Fruit fly (Drosophila melanogaster) whole organism, wandering third instar larva: ENCODE results near the gene Tango1.

Experiments
- CG32264 ChIP-seq: fragments of 200-800 bp; sonication (Bioruptor generic); optimal IDR thresholded peaks from 2 replicates; lab custom pipeline; 2016; ENCODE audit warnings: missing biosample characterization, missing genetic modification characterization
- CG9705 ChIP-seq: fragments of 200-800 bp; sonication (Bioruptor generic); optimal IDR thresholded peaks from 2 replicates; lab custom pipeline; 2018; ENCODE audit warnings: missing biosample characterization, mild to moderate bottlenecking, missing genetic modification characterization
- CrebA ChIP-seq: fragments of 200-800 bp; sonication (Bioruptor generic); optimal IDR thresholded peaks from 2 replicates; lab custom pipeline; 2016; ENCODE audit warnings: missing biosample characterization, mild to moderate bottlenecking, missing genetic modification characterization, borderline replicate concordance
- Dfd ChIP-seq: fragments of >200 bp; optimal IDR thresholded peaks from 2 replicates; lab custom pipeline; 2017; ENCODE audit warnings: missing biosample characterization, missing genetic modification characterization
- Dif ChIP-seq: fragments of 200-275, 200-300 bp; sonication (Bioruptor generic); optimal IDR thresholded peaks from 2 replicates; lab custom pipeline; 2018; ENCODE audit warnings: missing biosample characterization, missing genetic modification characterization; ENCODE audit not compliant: partially characterized antibody
- HLH106 ChIP-seq: fragments of 200-800 bp; optimal IDR thresholded peaks from 3 replicates; lab custom pipeline; 2019; ENCODE audit warnings: missing biosample characterization, mild to moderate bottlenecking, missing genetic modification characterization, moderate library complexity
- Hnf4 ChIP-seq: fragments of 200-800 bp; sonication (Bioruptor generic); optimal IDR thresholded peaks from 2 replicates; lab custom pipeline; 2016; ENCODE audit warnings: missing biosample characterization, mild to moderate bottlenecking, missing genetic modification characterization
- Hr78 ChIP-seq: fragments of >200 bp; optimal IDR thresholded peaks from 2 replicates; lab custom pipeline; 2017; ENCODE audit warnings: missing biosample characterization, missing genetic modification characterization
- Jra ChIP-seq: sonication (Bioruptor generic); optimal IDR thresholded peaks from 2 replicates; lab custom pipeline; 2016; ENCODE audit warnings: missing biosample characterization, missing genetic modification characterization
- Myc ChIP-seq: fragments of >200 bp; optimal IDR thresholded peaks from 2 replicates; lab custom pipeline; 2017
- Sp1 ChIP-seq: fragments of 200-800 bp; sonication (Bioruptor generic); optimal IDR thresholded peaks from 3 replicates; lab custom pipeline; 2019; ENCODE audit warnings: missing biosample characterization, mild to moderate bottlenecking, missing genetic modification characterization, moderate library complexity
- Vsx2 ChIP-seq: fragments of 200-300, 225-300 bp; sonication (Bioruptor generic); optimal IDR thresholded peaks from 2 replicates; lab custom pipeline; 2018; ENCODE audit warnings: missing biosample characterization, missing genetic modification characterization; ENCODE audit not compliant: partially characterized antibody
- br ChIP-seq: fragments of 200-800 bp; sonication (Bioruptor generic); optimal IDR thresholded peaks from 2 replicates; lab custom pipeline; 2016; ENCODE audit warnings: missing biosample characterization, missing genetic modification characterization
- brk ChIP-seq: fragments of 200-800 bp; sonication (Bioruptor generic); optimal IDR thresholded peaks from 2 replicates; lab custom pipeline; 2016; ENCODE audit warnings: missing biosample characterization, mild to moderate bottlenecking, missing genetic modification characterization
- dl ChIP-seq, 2 experiments: fragments of 175-275, 200-275 bp in 1 of 2; fragments of 200-275 bp in 1 of 2; sonication (Bioruptor generic); optimal IDR thresholded peaks; lab custom pipeline; 2018; ENCODE audit warnings: mild to moderate bottlenecking in 2 of 2, missing biosample characterization in 2 of 2, missing genetic modification characterization in 2 of 2, moderate library complexity in 2 of 2; ENCODE audit not compliant: partially characterized antibody in 2 of 2, insufficient read depth in 1 of 2
- dmrt93B ChIP-seq: fragments of 200-800 bp; sonication (Bioruptor generic); optimal IDR thresholded peaks from 2 replicates; lab custom pipeline; 2018; ENCODE audit warnings: missing biosample characterization, mild to moderate bottlenecking, missing genetic modification characterization
- ey ChIP-seq: fragments of 200-800 bp; sonication (Bioruptor generic); optimal IDR thresholded peaks from 2 replicates; lab custom pipeline; 2016; ENCODE audit warnings: missing biosample characterization, missing genetic modification characterization
- foxo ChIP-seq, 2 experiments: fragments of 200-800 bp; sonication (Bioruptor generic); optimal IDR thresholded peaks; 2 replicates in 1 of 2; 3 replicates in 1 of 2; lab custom pipeline; 2016 to 2017; ENCODE audit warnings: missing biosample characterization in 2 of 2, missing genetic modification characterization in 2 of 2
- fru ChIP-seq: fragments of 200-800 bp; sonication (Bioruptor generic); optimal IDR thresholded peaks from 3 replicates; lab custom pipeline; 2016; ENCODE audit warnings: missing biosample characterization, mild to moderate bottlenecking, missing genetic modification characterization
- h ChIP-seq: fragments of 200-800 bp; sonication (Bioruptor generic); optimal IDR thresholded peaks from 3 replicates; lab custom pipeline; 2016; ENCODE audit warnings: missing biosample characterization, mild to moderate bottlenecking, missing genetic modification characterization
- jim ChIP-seq: fragments of 175-275, 200-325 bp; sonication (Bioruptor generic); optimal IDR thresholded peaks from 2 replicates; lab custom pipeline; 2016; ENCODE audit warnings: missing biosample characterization, mild to moderate bottlenecking, missing genetic modification characterization
- lola ChIP-seq: fragments of >200 bp; optimal IDR thresholded peaks from 2 replicates; lab custom pipeline; 2017; ENCODE audit warnings: missing biosample characterization, missing genetic modification characterization
- psq ChIP-seq: fragments of 200-800 bp; sonication (Bioruptor generic); optimal IDR thresholded peaks from 3 replicates; lab custom pipeline; 2017; ENCODE audit warnings: missing biosample characterization, mild to moderate bottlenecking, missing genetic modification characterization, moderate library complexity
- sv ChIP-seq: fragments of 200-800 bp; sonication (Bioruptor generic); optimal IDR thresholded peaks from 3 replicates; lab custom pipeline; 2016; ENCODE audit warnings: missing biosample characterization, missing genetic modification characterization
- tai ChIP-seq: sonication (Bioruptor generic); optimal IDR thresholded peaks from 2 replicates; lab custom pipeline; 2016; ENCODE audit warnings: missing biosample characterization, missing genetic modification characterization
- usp ChIP-seq: fragments of >200 bp; optimal IDR thresholded peaks from 2 replicates; lab custom pipeline; 2017; ENCODE audit warnings: missing biosample characterization, missing genetic modification characterization

Gene Tango1

dm6 chr2L:6700742-6701141 lies 51.6 kb downstream of the Tango1 start:
- TF ChIP-seq Myc (lab: Kevin White, UChicago) (no peak), ey (no peak), Jra (GFP tag; lab: Kevin White, UChicago) (no peak), dl (GFP tag; optimal IDR thresholded peaks at IDR 0.05; lab: Kevin White, UChicago; ENCODE audit: insufficient read depth in 1 of 2, partially characterized antibody in 2 of 2) (no peak), foxo (GFP tag; optimal IDR thresholded peaks at IDR 0.05; lab: Kevin White, UChicago) (no peak), Sp1 (GFP tag; lab: Kevin White, UChicago) (no peak), usp (GFP tag; lab: Kevin White, UChicago) (no peak), psq (GFP tag; lab: Kevin White, UChicago) (no peak), Vsx2 (no peak), dmrt93B (GFP tag; lab: Kevin White, UChicago) (no peak), Dif (GFP tag; lab: Kevin White, UChicago) (no peak), fru (GFP tag; lab: Kevin White, UChicago) (no peak), brk (GFP tag; lab: Kevin White, UChicago) (no peak), CG9705 (GFP tag; lab: Kevin White, UChicago) (no peak), Hr78 (GFP tag; lab: Kevin White, UChicago) (no peak), tai (GFP tag; lab: Kevin White, UChicago) (no peak)

- TF ChIP-seq Dif (GFP tag; lab: Kevin White, UChicago) (no peak), jim (GFP tag; lab: Kevin White, UChicago) (no peak), CrebA (GFP tag; lab: Kevin White, UChicago) (no peak), lola (GFP tag; lab: Kevin White, UChicago) (no peak), dl (GFP tag; optimal IDR thresholded peaks at IDR 0.05; lab: Kevin White, UChicago; ENCODE audit: insufficient read depth in 1 of 2, partially characterized antibody in 2 of 2) (no peak), fru (GFP tag; lab: Kevin White, UChicago) (peak; percentile 16), br (GFP tag; lab: Kevin White, UChicago) (no peak), sv (GFP tag; lab: Kevin White, UChicago) (no peak), h (GFP tag; lab: Kevin White, UChicago) (peak; percentile 5), ey (no peak), Hr78 (GFP tag; lab: Kevin White, UChicago) (no peak), CG32264 (GFP tag; lab: Kevin White, UChicago) (no peak), Myc (lab: Kevin White, UChicago) (no peak), foxo (GFP tag; optimal IDR thresholded peaks at IDR 0.05; lab: Kevin White, UChicago) (peak in 1 of 2 experiments; percentile 5), Vsx2 (no peak), Hnf4 (GFP tag; lab: Kevin White, UChicago) (no peak), Sp1 (GFP tag; lab: Kevin White, UChicago) (no peak), HLH106 (tag; lab: Kevin White, UChicago) (no peak), brk (GFP tag; lab: Kevin White, UChicago) (no peak), Dfd (no peak), usp (GFP tag; lab: Kevin White, UChicago) (no peak)
Observed at dm6 chr2L:6701409-6702199, 52.4 kb downstream of the Tango1 start.
